Fruit fly (Drosophila melanogaster) whole organism, embryonic: ENCODE measurements around the gene ND-B16.6.

ENCODE experiments used
- B-H2 ChIP-seq: fragments of 200-800 bp; sonication (Bioruptor generic); optimal IDR thresholded peaks from 2 replicates; lab custom pipeline; 2018; ENCODE audit warnings: missing biosample characterization, mild to moderate bottlenecking, missing genetic modification characterization
- Bteb2 ChIP-seq: fragments of 200-800 bp; sonication (Bioruptor generic); optimal IDR thresholded peaks from 2 replicates; lab custom pipeline; 2016; ENCODE audit warnings: missing biosample characterization, missing genetic modification characterization
- C15 ChIP-seq: fragments of 200-800 bp; sonication (Bioruptor generic); IDR thresholded peaks from 3 replicates; pipeline ENCODE4 v1.3.6; 2022; ENCODE audit warnings: missing biosample characterization, missing genetic modification characterization
- CG10462 ChIP-seq: fragments of 200-800 bp; sonication (Bioruptor generic); optimal IDR thresholded peaks from 2 replicates; lab custom pipeline; 2016; ENCODE audit warnings: missing biosample characterization, missing genetic modification characterization
- CG10959 ChIP-seq: fragments of 200-800 bp; sonication (Bioruptor generic); IDR thresholded peaks from 2 replicates; pipeline ENCODE4 v1.3.6; 2022; ENCODE audit warnings: missing biosample characterization, missing genetic modification characterization
- CG11723 ChIP-seq: fragments of 200-800 bp; sonication (Bioruptor generic); optimal IDR thresholded peaks from 2 replicates; lab custom pipeline; 2017; ENCODE audit warnings: missing biosample characterization, mild to moderate bottlenecking, missing genetic modification characterization
- CG15514 ChIP-seq: fragments of 200-800 bp; sonication (Bioruptor generic); optimal IDR thresholded peaks from 3 replicates; lab custom pipeline; 2017; ENCODE audit warnings: missing biosample characterization, missing genetic modification characterization, mild to moderate bottlenecking, moderate library complexity, missing genetic modification reagents
- CG15601 ChIP-seq: fragments of 200-800 bp; sonication (Bioruptor generic); optimal IDR thresholded peaks from 3 replicates; lab custom pipeline; 2019; ENCODE audit warnings: missing biosample characterization, mild to moderate bottlenecking, missing genetic modification characterization, moderate library complexity
- CG16863 ChIP-seq: fragments of 200-800 bp; sonication (Bioruptor generic); optimal IDR thresholded peaks from 3 replicates; lab custom pipeline; 2016; ENCODE audit warnings: missing biosample characterization, missing genetic modification characterization
- CG17361 ChIP-seq: fragments of 200-800 bp; sonication (Bioruptor generic); IDR thresholded peaks from 3 replicates; pipeline ENCODE4 v1.3.6; 2022; ENCODE audit warnings: missing biosample characterization, missing genetic modification characterization
- CG2116 ChIP-seq: fragments of 200-800 bp; sonication (Bioruptor generic); optimal IDR thresholded peaks from 3 replicates; lab custom pipeline; 2018; ENCODE audit warnings: missing biosample characterization, mild to moderate bottlenecking, missing genetic modification characterization
- CG2129 ChIP-seq: fragments of 200-800 bp; sonication (Bioruptor generic); IDR thresholded peaks from 2 replicates; pipeline ENCODE4 v1.3.6; 2022; ENCODE audit warnings: missing biosample characterization, missing genetic modification characterization; ENCODE audit not compliant: partially characterized antibody
- CG33557 ChIP-seq: fragments of 200-800 bp; sonication (Bioruptor generic); optimal IDR thresholded peaks from 2 replicates; lab custom pipeline; 2019; ENCODE audit warnings: missing biosample characterization, mild to moderate bottlenecking, missing genetic modification characterization, moderate library complexity
- CG3847 ChIP-seq: fragments of 200-800 bp; sonication (Bioruptor generic); IDR thresholded peaks from 2 replicates; pipeline ENCODE4 v1.3.6; 2022; ENCODE audit warnings: missing biosample characterization, missing genetic modification characterization
- CG4617 ChIP-seq: fragments of 200-800 bp; sonication (Bioruptor generic); optimal IDR thresholded peaks from 3 replicates; lab custom pipeline; 2016; ENCODE audit warnings: missing biosample characterization, missing genetic modification characterization, borderline replicate concordance
- CG4707 ChIP-seq: fragments of 200-800 bp; sonication (Bioruptor generic); optimal IDR thresholded peaks from 2 replicates; lab custom pipeline; 2018; ENCODE audit warnings: missing biosample characterization, mild to moderate bottlenecking, missing genetic modification characterization, moderate library complexity
- CG7357 ChIP-seq: fragments of 200-800 bp; sonication (Bioruptor generic); IDR thresholded peaks from 3 replicates; pipeline ENCODE4 v1.3.6; 2022; ENCODE audit warnings: missing biosample characterization, missing genetic modification characterization
- CG8290 ChIP-seq, 3 experiments: fragments of 200-800 bp; sonication (Bioruptor generic); optimal IDR thresholded peaks; 2 replicates each; lab custom pipeline; 2016 to 2019; ENCODE audit warnings: missing biosample characterization in 3 of 3, missing genetic modification characterization in 3 of 3, mild to moderate bottlenecking in 2 of 3, moderate library complexity in 1 of 3
- CTCF ChIP-seq: fragments of 200-800 bp; sonication (Bioruptor generic); optimal IDR thresholded peaks from 2 replicates; lab custom pipeline; 2017; ENCODE audit warnings: missing biosample characterization, mild to moderate bottlenecking, missing genetic modification characterization, moderate library complexity
- Doc3 ChIP-seq: fragments of 200-800 bp; sonication (Bioruptor generic); IDR thresholded peaks from 3 replicates; pipeline ENCODE4 v1.3.6; 2022; ENCODE audit warnings: missing biosample characterization, missing genetic modification characterization; ENCODE audit not compliant: partially characterized antibody
- H15 ChIP-seq: fragments of 200-800 bp; sonication (Bioruptor generic); IDR thresholded peaks from 3 replicates; pipeline ENCODE4 v1.3.6; 2022; ENCODE audit warnings: missing biosample characterization, missing genetic modification characterization
- HLH4C ChIP-seq: fragments of 200-800 bp; sonication (Bioruptor generic); IDR thresholded peaks from 3 replicates; pipeline ENCODE4 v1.3.6; 2022; ENCODE audit warnings: missing biosample characterization, missing genetic modification characterization; ENCODE audit not compliant: partially characterized antibody
- HmgZ ChIP-seq: fragments of 200-800 bp; sonication (Bioruptor generic); optimal IDR thresholded peaks from 2 replicates; lab custom pipeline; 2018; ENCODE audit warnings: missing biosample characterization, mild to moderate bottlenecking, missing genetic modification characterization
- MTF-1 ChIP-seq: fragments of 200-800 bp; sonication (Bioruptor generic); optimal IDR thresholded peaks from 2 replicates; lab custom pipeline; 2018; ENCODE audit warnings: missing biosample characterization, mild to moderate bottlenecking, missing genetic modification characterization, borderline replicate concordance
- Meics ChIP-seq: fragments of 200-800 bp; sonication (Bioruptor generic); optimal IDR thresholded peaks from 2 replicates; lab custom pipeline; 2017; ENCODE audit warnings: missing biosample characterization, mild to moderate bottlenecking, missing genetic modification characterization
- Neu2 ChIP-seq: fragments of 200-800 bp; sonication (Bioruptor generic); optimal IDR thresholded peaks from 3 replicates; lab custom pipeline; 2016; ENCODE audit warnings: missing biosample characterization, missing genetic modification characterization, borderline replicate concordance
- Nf-YB ChIP-seq: fragments of 200-800 bp; sonication (Bioruptor generic); optimal IDR thresholded peaks from 3 replicates; lab custom pipeline; 2019; ENCODE audit warnings: missing biosample characterization, mild to moderate bottlenecking, missing genetic modification characterization, moderate library complexity
- Poxn ChIP-seq: fragments of 200-800 bp; sonication (Bioruptor generic); IDR thresholded peaks from 2 replicates; pipeline ENCODE4 v1.3.6; 2022; ENCODE audit warnings: missing biosample characterization, missing genetic modification characterization
- Rfx ChIP-seq: fragments of 200-800 bp; sonication (Bioruptor generic); IDR thresholded peaks from 2 replicates; pipeline ENCODE4 v1.3.6; 2022; ENCODE audit warnings: missing biosample characterization, missing genetic modification characterization
- Sox102F ChIP-seq: fragments of 200-800 bp; sonication (Bioruptor generic); optimal IDR thresholded peaks from 2 replicates; lab custom pipeline; 2018; ENCODE audit warnings: missing biosample characterization, mild to moderate bottlenecking, missing genetic modification characterization, moderate library complexity
- Sry-β ChIP-seq: fragments of 200-800 bp; sonication (Bioruptor generic); optimal IDR thresholded peaks from 2 replicates; lab custom pipeline; 2018; ENCODE audit warnings: missing biosample characterization, mild to moderate bottlenecking, missing genetic modification characterization, moderate library complexity
- Sry-δ ChIP-seq: fragments of 200-800 bp; sonication (Bioruptor generic); optimal IDR thresholded peaks from 2 replicates; lab custom pipeline; 2016; ENCODE audit warnings: missing biosample characterization, missing genetic modification characterization
- abd-A ChIP-seq: fragments of 200-800 bp; sonication (Bioruptor generic); optimal IDR thresholded peaks from 3 replicates; lab custom pipeline; 2019; ENCODE audit warnings: missing biosample characterization, mild to moderate bottlenecking, missing genetic modification characterization, moderate library complexity
- bigmax ChIP-seq: fragments of 200-800 bp; sonication (Bioruptor generic); optimal IDR thresholded peaks from 2 replicates; lab custom pipeline; 2018; ENCODE audit warnings: missing biosample characterization, mild to moderate bottlenecking, missing genetic modification characterization
- croc ChIP-seq: fragments of 200-800 bp; sonication (Bioruptor generic); conservative IDR thresholded peaks from 3 replicates; pipeline ENCODE4 v1.3.6; 2022; ENCODE audit warnings: missing biosample characterization, missing genetic modification characterization
- crol ChIP-seq: fragments of 200-800 bp; sonication (Bioruptor generic); IDR thresholded peaks from 2 replicates; pipeline ENCODE4 v1.3.6; 2022; ENCODE audit warnings: missing biosample characterization, missing genetic modification characterization
- dimm ChIP-seq: fragments of 200-800 bp; sonication (Bioruptor generic); IDR thresholded peaks from 2 replicates; pipeline ENCODE4 v1.3.6; 2022; ENCODE audit warnings: missing biosample characterization, missing genetic modification characterization
- hth ChIP-seq: fragments of >200 bp; optimal IDR thresholded peaks from 2 replicates; lab custom pipeline; 2017; ENCODE audit warnings: inconsistent platforms
- kah ChIP-seq: fragments of 200-800 bp; sonication (Bioruptor generic); optimal IDR thresholded peaks from 2 replicates; lab custom pipeline; 2018; ENCODE audit warnings: missing biosample characterization, mild to moderate bottlenecking, missing genetic modification characterization
- kay ChIP-seq: fragments of 200-800 bp; sonication (Bioruptor generic); optimal IDR thresholded peaks from 2 replicates; lab custom pipeline; 2016; ENCODE audit warnings: missing biosample characterization, missing genetic modification characterization
- nau ChIP-seq: fragments of 200-800 bp; sonication (Bioruptor generic); optimal IDR thresholded peaks from 3 replicates; lab custom pipeline; 2017; ENCODE audit warnings: missing biosample characterization, mild to moderate bottlenecking, missing genetic modification characterization, missing genetic modification reagents
- pan ChIP-seq, 4 experiments: fragments of >200 bp in 3 of 4; fragments of 200-800 bp in 1 of 4; sonication (Bioruptor generic) in 1 of 4; optimal IDR thresholded peaks in 3 of 4; IDR thresholded peaks in 1 of 4; 2 replicates each; pipeline versions ENCODE4 v1.3.6 to Lab custom; 2017 to 2022; ENCODE audit warnings: missing biosample characterization in 2 of 4, missing genetic modification characterization in 2 of 4, mixed read lengths in 1 of 4
- pnt ChIP-seq: fragments of 200-800 bp; sonication (Bioruptor generic); optimal IDR thresholded peaks from 3 replicates; lab custom pipeline; 2016; ENCODE audit warnings: missing biosample characterization, missing genetic modification characterization
- schlank ChIP-seq: fragments of 200-800 bp; sonication (Bioruptor generic); optimal IDR thresholded peaks from 2 replicates; lab custom pipeline; 2018; ENCODE audit warnings: missing biosample characterization, mild to moderate bottlenecking, missing genetic modification characterization
- sima ChIP-seq: fragments of 200-800 bp; sonication (Bioruptor generic); optimal IDR thresholded peaks from 2 replicates; lab custom pipeline; 2016; ENCODE audit warnings: missing biosample characterization, missing genetic modification characterization
- sisA ChIP-seq: fragments of 200-800 bp; sonication (Bioruptor generic); IDR thresholded peaks from 2 replicates; pipeline ENCODE4 v1.3.6; 2022; ENCODE audit warnings: missing biosample characterization, missing genetic modification characterization
- slbo ChIP-seq: fragments of 200-800 bp; sonication (Bioruptor generic); IDR thresholded peaks from 2 replicates; pipeline ENCODE4 v1.3.6; 2022; ENCODE audit warnings: missing biosample characterization, missing genetic modification characterization
- sna ChIP-seq: fragments of 200-800 bp; sonication (Bioruptor generic); IDR thresholded peaks from 2 replicates; pipeline ENCODE4 v1.3.6; 2022; ENCODE audit warnings: missing biosample characterization, missing genetic modification characterization; ENCODE audit not compliant: partially characterized antibody
- ssp ChIP-seq: fragments of 200-800 bp; sonication (Bioruptor generic); IDR thresholded peaks from 2 replicates; pipeline ENCODE4 v1.3.6; 2022; ENCODE audit warnings: missing biosample characterization, missing genetic modification characterization
- tna ChIP-seq: fragments of 200-800 bp; sonication (Bioruptor generic); IDR thresholded peaks from 2 replicates; pipeline ENCODE4 v1.3.6; 2022; ENCODE audit warnings: missing biosample characterization, missing genetic modification characterization; ENCODE audit not compliant: partially characterized antibody

The ND-B16.6 gene

DNA sequence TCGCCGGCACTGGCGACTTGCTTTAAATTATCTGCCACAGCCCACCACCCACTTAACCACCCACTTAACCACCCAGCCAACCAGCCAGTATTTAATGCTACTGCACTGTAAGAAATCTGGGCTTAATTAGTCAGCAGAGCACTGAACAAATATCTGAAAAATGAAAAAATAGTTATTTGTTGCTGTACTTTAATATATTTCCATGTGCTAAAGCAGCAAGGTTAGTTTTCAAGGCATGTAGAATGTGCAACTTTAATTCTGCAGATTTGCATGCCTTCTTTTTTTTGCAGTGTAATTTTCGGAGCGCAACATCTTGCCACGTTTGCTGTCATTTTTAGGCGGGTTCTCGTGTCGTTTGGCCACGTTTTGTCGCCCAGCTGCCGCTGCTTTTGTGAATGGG lies 25.4 kb upstream of the ND-B16.6 start (continued):
- TF ChIP-seq Poxn (GFP tag; lab: Robert Waterston, UW) (no peak), Meics (GFP tag; lab: Kevin White, UChicago) (peak; percentile 64), Sry-δ (GFP tag; lab: Kevin White, UChicago) (no peak), CG16863 (peak; percentile 6), CG8290 (GFP tag; optimal IDR thresholded peaks at IDR 0.05; lab: Kevin White, UChicago) (no peak), CG8290 (tag; optimal IDR thresholded peaks at IDR 0.05; lab: Kevin White, UChicago) (peak in 1 of 2 experiments; percentile 67), Neu2 (GFP tag; lab: Kevin White, UChicago) (no peak), CG10462 (GFP tag; lab: Kevin White, UChicago) (no peak), CG4617 (no peak), kah (GFP tag; lab: Kevin White, UChicago) (no peak), dimm (GFP tag; lab: Robert Waterston, UW) (no peak), Sry-β (GFP tag; lab: Kevin White, UChicago) (no peak), CG11723 (GFP tag; lab: Kevin White, UChicago) (no peak), CG15601 (no peak), sisA (GFP tag; lab: Robert Waterston, UW) (peak; percentile 47), kay (GFP tag; lab: Kevin White, UChicago) (no peak), CG3847 (GFP tag; lab: Robert Waterston, UW) (0 out of 2 replicates have a peak, but pooled peaks have one; percentile 20), Rfx (GFP tag; lab: Robert Waterston, UW) (peak; percentile 54), H15 (no peak), B-H2 (no peak), HmgZ (tag; lab: Kevin White, UChicago) (peak; percentile 10), CG2116 (no peak), CG10959 (GFP tag; lab: Robert Waterston, UW) (no peak), schlank (tag; lab: Kevin White, UChicago) (no peak), C15 (GFP tag; lab: Robert Waterston, UW) (no peak), CG15514 (GFP tag; lab: Kevin White, UChicago) (peak; percentile 48), bigmax (GFP tag; lab: Kevin White, UChicago) (no peak), tna (GFP tag; lab: Robert Waterston, UW) (no peak), Nf-YB (GFP tag; lab: Kevin White, UChicago) (no peak), hth (lab: Kevin White, UChicago) (no peak), pan (optimal IDR thresholded peaks at IDR 0.05; lab: Kevin White, UChicago) (no peak), pan (GFP tag; optimal IDR thresholded peaks at IDR 0.05 in 1 of 2, IDR thresholded peaks at IDR 0.05 in 1 of 2) (no peak), CG7357 (GFP tag; lab: Robert Waterston, UW) (no peak), Sox102F (GFP tag; lab: Kevin White, UChicago) (peak; percentile 28), CG33557 (GFP tag; lab: Kevin White, UChicago) (no peak), Doc3 (GFP tag; lab: Robert Waterston, UW) (no peak), nau (GFP tag; lab: Kevin White, UChicago) (no peak), Bteb2 (GFP tag; lab: Kevin White, UChicago) (no peak), CG4707 (GFP tag; lab: Kevin White, UChicago) (no peak), ssp (no peak), MTF-1 (GFP tag; lab: Kevin White, UChicago) (no peak), sima (GFP tag; lab: Kevin White, UChicago) (no peak), CG17361 (GFP tag; lab: Robert Waterston, UW) (peak; percentile 43; the same call in 1 of the 3 replicates), pnt (GFP tag; lab: Kevin White, UChicago) (peak; percentile 21), slbo (GFP tag; lab: Robert Waterston, UW) (peak; percentile 68), sna (GFP tag; lab: Robert Waterston, UW) (no peak), abd-A (no peak), CG2129 (no peak), croc (GFP tag; lab: Robert Waterston, UW) (no peak), HLH4C (GFP tag; lab: Robert Waterston, UW) (no peak), crol (GFP tag; lab: Robert Waterston, UW) (no peak), CTCF (GFP tag; lab: Kevin White, UChicago) (no peak)
